Worm (Caenorhabditis elegans) whole organism, L4/young adult: Measurements from ENCODE around the gene T16G12.7.

Experiments
- W03F9.2 ChIP-seq: fragments of 150-350 bp; optimal IDR thresholded peaks from 2 replicates; lab custom pipeline; 2014; ENCODE audit warnings: missing biosample characterization, missing genetic modification characterization
- him-1 ChIP-seq: sonication (generic microtip); optimal IDR thresholded peaks from 2 replicates; lab custom pipeline; 2016; ENCODE audit warnings: missing genotype, missing genetic modification reagents, missing genetic modification characterization, missing compliant biosample characterization

- TF ChIP-seq him-1 (tag; lab: Kevin White, UChicago): no peak
- no peak for TF ChIP-seq W03F9.2 (tag; lab: Kevin White, UChicago)
These were observed 2.8 kb downstream of the T16G12.7 start, which contains the start of gene M04D8.7 for ce11 chrIII:10037150-10037549.
